Fruit fly (Drosophila melanogaster) whole organism, embryonic: ENCODE data around the gene Top3beta.

Experiments used
- Ada2b ChIP-seq: fragments of 200-800 bp; sonication (Bioruptor generic); IDR thresholded peaks from 2 replicates; pipeline ENCODE4 v1.3.6; 2022; ENCODE audit warnings: missing biosample characterization, missing genetic modification characterization
- Antp ChIP-seq: fragments of 200-800 bp; sonication (Bioruptor generic); optimal IDR thresholded peaks from 3 replicates; lab custom pipeline; 2016; ENCODE audit warnings: missing biosample characterization, missing genetic modification characterization
- BEAF-32 ChIP-seq: fragments of 200-800 bp; sonication (Bioruptor generic); optimal IDR thresholded peaks from 3 replicates; lab custom pipeline; 2017; ENCODE audit warnings: missing biosample characterization, missing genetic modification characterization, mild to moderate bottlenecking, moderate library complexity, missing genetic modification reagents
- CG11456 ChIP-seq: fragments of 200-800 bp; sonication (Bioruptor generic); IDR thresholded peaks from 3 replicates; pipeline ENCODE4 v1.3.6; 2022; ENCODE audit warnings: missing biosample characterization, missing genetic modification characterization
- CG11695 ChIP-seq: fragments of 200-800 bp; sonication (Bioruptor generic); IDR thresholded peaks from 3 replicates; pipeline ENCODE4 v1.3.6; 2022; ENCODE audit warnings: missing biosample characterization, missing genetic modification characterization
- CG12155 ChIP-seq: fragments of 200-800 bp; sonication (Bioruptor generic); optimal IDR thresholded peaks from 3 replicates; lab custom pipeline; 2016; ENCODE audit warnings: missing biosample characterization, missing genetic modification characterization
- CG12391 ChIP-seq: fragments of 200-800 bp; sonication (Bioruptor generic); optimal IDR thresholded peaks from 3 replicates; lab custom pipeline; 2018; ENCODE audit warnings: missing biosample characterization, mild to moderate bottlenecking, missing genetic modification characterization, moderate library complexity
- CG14710 ChIP-seq: fragments of 200-800 bp; sonication (Bioruptor generic); optimal IDR thresholded peaks from 3 replicates; lab custom pipeline; 2019; ENCODE audit warnings: missing biosample characterization, mild to moderate bottlenecking, missing genetic modification characterization, moderate library complexity
- CG17186 ChIP-seq: fragments of 200-800 bp; sonication (Bioruptor generic); optimal IDR thresholded peaks from 3 replicates; lab custom pipeline; 2017; ENCODE audit warnings: missing biosample characterization, missing genetic modification reagents, missing genetic modification characterization
- CG18262 ChIP-seq: fragments of 200-800 bp; optimal IDR thresholded peaks from 3 replicates; lab custom pipeline; 2019; ENCODE audit warnings: missing biosample characterization, mild to moderate bottlenecking, missing genetic modification characterization, moderate library complexity
- CG2116 ChIP-seq: fragments of 200-800 bp; sonication (Bioruptor generic); optimal IDR thresholded peaks from 3 replicates; lab custom pipeline; 2018; ENCODE audit warnings: missing biosample characterization, mild to moderate bottlenecking, missing genetic modification characterization
- CG31224 ChIP-seq: fragments of 200-800 bp; sonication (Bioruptor generic); IDR thresholded peaks from 2 replicates; pipeline ENCODE4 v1.3.6; 2022; ENCODE audit warnings: missing biosample characterization, missing genetic modification characterization
- CG34376 ChIP-seq: fragments of 200-800 bp; sonication (Bioruptor generic); optimal IDR thresholded peaks from 2 replicates; lab custom pipeline; 2018; ENCODE audit warnings: missing biosample characterization, mild to moderate bottlenecking, missing genetic modification characterization
- CG4820 ChIP-seq: fragments of 200-800 bp; sonication (Bioruptor generic); optimal IDR thresholded peaks from 3 replicates; lab custom pipeline; 2016; ENCODE audit warnings: missing biosample characterization, missing genetic modification characterization
- CG8281 ChIP-seq: fragments of 200-800 bp; sonication (Bioruptor generic); optimal IDR thresholded peaks from 2 replicates; lab custom pipeline; 2018; ENCODE audit warnings: missing biosample characterization, mild to moderate bottlenecking, missing genetic modification characterization, moderate library complexity
- CG9437 ChIP-seq: fragments of 200-800 bp; sonication (Bioruptor generic); optimal IDR thresholded peaks from 2 replicates; lab custom pipeline; 2018; ENCODE audit warnings: missing biosample characterization, mild to moderate bottlenecking, missing genetic modification characterization
- CG9797 ChIP-seq: fragments of 200-800 bp; sonication (Bioruptor generic); optimal IDR thresholded peaks from 3 replicates; lab custom pipeline; 2018; ENCODE audit warnings: missing biosample characterization, mild to moderate bottlenecking, missing genetic modification characterization
- CHES-1-like ChIP-seq: fragments of 200-800 bp; sonication (Bioruptor generic); optimal IDR thresholded peaks from 2 replicates; lab custom pipeline; 2016; ENCODE audit warnings: missing biosample characterization, missing genetic modification characterization
- Camta ChIP-seq: fragments of 200-800 bp; sonication (Bioruptor generic); optimal IDR thresholded peaks from 2 replicates; lab custom pipeline; 2016; ENCODE audit warnings: missing biosample characterization, missing genetic modification characterization
- Dip3 ChIP-seq: fragments of 200-800 bp; sonication (Bioruptor generic); optimal IDR thresholded peaks from 3 replicates; lab custom pipeline; 2016; ENCODE audit warnings: missing biosample characterization, missing genetic modification characterization
- Fer3 ChIP-seq: fragments of 200-800 bp; sonication (Bioruptor generic); optimal IDR thresholded peaks from 2 replicates; lab custom pipeline; 2018; ENCODE audit warnings: missing biosample characterization, mild to moderate bottlenecking, missing genetic modification characterization, moderate library complexity
- HLHmδ ChIP-seq: fragments of 200-800 bp; sonication (Bioruptor generic); optimal IDR thresholded peaks from 2 replicates; lab custom pipeline; 2018; ENCODE audit warnings: missing biosample characterization, mild to moderate bottlenecking, missing genetic modification characterization, moderate library complexity
- HmgZ ChIP-seq: fragments of 200-800 bp; sonication (Bioruptor generic); optimal IDR thresholded peaks from 2 replicates; lab custom pipeline; 2018; ENCODE audit warnings: missing biosample characterization, mild to moderate bottlenecking, missing genetic modification characterization
- Mad ChIP-seq: fragments of 200-800 bp; sonication (Bioruptor generic); optimal IDR thresholded peaks from 2 replicates; lab custom pipeline; 2016; ENCODE audit warnings: missing biosample characterization, missing genetic modification characterization
- Nf-YC ChIP-seq: fragments of 200-800 bp; optimal IDR thresholded peaks from 3 replicates; lab custom pipeline; 2019; ENCODE audit warnings: missing biosample characterization, mild to moderate bottlenecking, missing genetic modification characterization, moderate library complexity
- Ptx1 ChIP-seq: fragments of 200-800 bp; sonication (Bioruptor generic); IDR thresholded peaks from 2 replicates; pipeline ENCODE4 v1.3.6; 2022; ENCODE audit warnings: missing biosample characterization, missing genetic modification characterization
- Sry-β ChIP-seq: fragments of 200-800 bp; sonication (Bioruptor generic); optimal IDR thresholded peaks from 2 replicates; lab custom pipeline; 2018; ENCODE audit warnings: missing biosample characterization, mild to moderate bottlenecking, missing genetic modification characterization, moderate library complexity
- ara ChIP-seq: fragments of 200-800 bp; sonication (Bioruptor generic); IDR thresholded peaks from 2 replicates; pipeline ENCODE4 v1.3.6; 2022; ENCODE audit warnings: missing biosample characterization, missing genetic modification characterization
- ash1 ChIP-seq: fragments of 200-800 bp; sonication (Bioruptor generic); optimal IDR thresholded peaks from 2 replicates; lab custom pipeline; 2018; ENCODE audit warnings: missing biosample characterization, mild to moderate bottlenecking, missing genetic modification characterization
- bcd ChIP-seq: fragments of 200-800 bp; sonication (Bioruptor generic); optimal IDR thresholded peaks from 2 replicates; lab custom pipeline; 2017; ENCODE audit warnings: missing biosample characterization, mild to moderate bottlenecking, missing genetic modification characterization
- chinmo ChIP-seq: fragments of 200-800 bp; sonication (Bioruptor generic); IDR thresholded peaks from 4 replicates; pipeline ENCODE4 v1.3.6; 2022; ENCODE audit warnings: missing biosample characterization, missing genetic modification characterization; ENCODE audit not compliant: partially characterized antibody
- dmrt11E ChIP-seq: fragments of 200-800 bp; sonication (Bioruptor generic); optimal IDR thresholded peaks from 3 replicates; lab custom pipeline; 2018; ENCODE audit warnings: missing biosample characterization, mild to moderate bottlenecking, missing genetic modification characterization, moderate library complexity
- dmrt99B ChIP-seq: fragments of 200-800 bp; sonication (Bioruptor generic); optimal IDR thresholded peaks from 2 replicates; lab custom pipeline; 2018; ENCODE audit warnings: missing biosample characterization, mild to moderate bottlenecking, missing genetic modification characterization, moderate library complexity
- ewg ChIP-seq: fragments of 200-800 bp; sonication (Bioruptor generic); optimal IDR thresholded peaks from 3 replicates; lab custom pipeline; 2017; ENCODE audit warnings: mild to moderate bottlenecking, missing biosample characterization, missing genetic modification reagents, missing genetic modification characterization
- eyg ChIP-seq: fragments of 200-800 bp; sonication (Bioruptor generic); optimal IDR thresholded peaks from 3 replicates; lab custom pipeline; 2016; ENCODE audit warnings: missing biosample characterization, missing genetic modification characterization
- fd3F ChIP-seq: fragments of 200-800 bp; sonication (Bioruptor generic); optimal IDR thresholded peaks from 2 replicates; lab custom pipeline; 2018; ENCODE audit warnings: missing biosample characterization, mild to moderate bottlenecking, missing genetic modification characterization, moderate library complexity
- gcm ChIP-seq: fragments of 200-800 bp; sonication (Bioruptor generic); optimal IDR thresholded peaks from 2 replicates; lab custom pipeline; 2019; ENCODE audit warnings: missing biosample characterization, mild to moderate bottlenecking, missing genetic modification characterization, moderate library complexity
- hb ChIP-seq: fragments of 200-800 bp; sonication (Bioruptor generic); IDR thresholded peaks from 3 replicates; pipeline ENCODE4 v1.3.6; 2022; ENCODE audit warnings: missing biosample characterization, missing genetic modification characterization; ENCODE audit not compliant: partially characterized antibody
- insv ChIP-seq, 2 experiments: fragments of 200-800 bp; sonication (Bioruptor generic); optimal IDR thresholded peaks; 3 replicates each; lab custom pipeline; 2016 to 2018; ENCODE audit warnings: missing biosample characterization in 2 of 2, missing genetic modification characterization in 2 of 2
- jigr1 ChIP-seq: fragments of 200-800 bp; sonication (Bioruptor generic); IDR thresholded peaks from 3 replicates; pipeline ENCODE4 v1.3.6; 2022; ENCODE audit warnings: missing biosample characterization, missing genetic modification characterization
- jing ChIP-seq: fragments of 200-800 bp; sonication (Bioruptor generic); optimal IDR thresholded peaks from 2 replicates; lab custom pipeline; 2018; ENCODE audit warnings: missing biosample characterization, mild to moderate bottlenecking, missing genetic modification characterization
- jumu ChIP-seq: fragments of 200-800 bp; sonication (Bioruptor generic); optimal IDR thresholded peaks from 3 replicates; lab custom pipeline; 2016; ENCODE audit warnings: missing biosample characterization, missing genetic modification characterization
- kni ChIP-seq: fragments of 200-800 bp; sonication (Bioruptor generic); optimal IDR thresholded peaks from 3 replicates; lab custom pipeline; 2017; ENCODE audit warnings: mild to moderate bottlenecking, missing biosample characterization, missing genetic modification reagents, missing genetic modification characterization
- knrl ChIP-seq: fragments of 200-800 bp; sonication (Bioruptor generic); IDR thresholded peaks from 3 replicates; pipeline ENCODE4 v1.3.6; 2022; ENCODE audit warnings: missing biosample characterization, missing genetic modification characterization; ENCODE audit not compliant: partially characterized antibody
- nerfin-2 ChIP-seq: fragments of 200-800 bp; sonication (Bioruptor generic); IDR thresholded peaks from 2 replicates; pipeline ENCODE4 v1.3.6; 2022; ENCODE audit warnings: missing biosample characterization, missing genetic modification characterization; ENCODE audit not compliant: partially characterized antibody
- pb ChIP-seq: fragments of 200-800 bp; sonication (Bioruptor generic); optimal IDR thresholded peaks from 3 replicates; lab custom pipeline; 2016; ENCODE audit warnings: missing biosample characterization, missing genetic modification characterization
- row ChIP-seq: fragments of 200-800 bp; sonication (Bioruptor generic); IDR thresholded peaks from 3 replicates; pipeline ENCODE4 v1.3.6; 2022; ENCODE audit warnings: missing biosample characterization, missing genetic modification characterization
- sens ChIP-seq: fragments of 200-800 bp; sonication (Bioruptor generic); peaks from one replicate; lab custom pipeline; 2016; ENCODE audit warnings: missing biosample characterization, missing genetic modification characterization
- slbo ChIP-seq: fragments of 200-800 bp; sonication (Bioruptor generic); IDR thresholded peaks from 2 replicates; pipeline ENCODE4 v1.3.6; 2022; ENCODE audit warnings: missing biosample characterization, missing genetic modification characterization
- sug ChIP-seq: fragments of 200-800 bp; optimal IDR thresholded peaks from 2 replicates; lab custom pipeline; 2019; ENCODE audit warnings: missing biosample characterization, mild to moderate bottlenecking, missing genetic modification characterization, moderate library complexity

Top3beta gene

DNA sequence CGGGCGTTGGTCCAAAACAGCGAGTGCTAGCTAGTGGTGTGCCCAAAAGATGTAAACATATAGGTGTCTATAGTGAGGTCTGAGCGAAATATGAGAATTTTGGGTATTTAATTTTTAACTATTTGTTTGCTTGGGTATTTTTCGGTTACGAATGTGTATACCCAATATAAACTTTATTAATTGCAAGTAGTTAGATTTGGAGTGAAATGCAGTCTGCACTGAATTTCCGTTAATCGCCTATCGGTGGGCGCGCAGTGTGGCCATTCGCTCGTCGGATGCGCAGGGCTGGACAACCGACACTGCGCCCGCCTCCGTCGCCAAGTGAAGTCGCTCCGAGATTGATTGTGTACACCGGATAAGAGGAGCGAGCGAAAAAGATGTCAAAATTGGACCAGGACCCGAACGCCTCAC, 7.3 kb upstream of the Top3beta start, which contains the start of the genes CG15891 and CG3815 (continued):
- TF ChIP-seq ash1, result no peak
- peak; percentile 61 for TF ChIP-seq bcd
- TF ChIP-seq CG31224 (GFP tag; lab: Robert Waterston, UW), result peak; percentile 13; the same call in 1 of the 2 replicates
- TF ChIP-seq Camta (GFP tag; lab: Kevin White, UChicago), result peak; percentile 33
- peak; percentile 10 for TF ChIP-seq CG4820 (GFP tag; lab: Kevin White, UChicago)
- TF ChIP-seq Dip3 (GFP tag; lab: Kevin White, UChicago), result peak; percentile 48
- peak; percentile 13 for TF ChIP-seq eyg (GFP tag; lab: Kevin White, UChicago)
- TF ChIP-seq Ada2b (GFP tag; lab: Robert Waterston, UW), result peak; percentile 25; the same call in 1 of the 2 replicates
- TF ChIP-seq HLHmδ (GFP tag; lab: Kevin White, UChicago), result no peak
- TF ChIP-seq kni (GFP tag; lab: Kevin White, UChicago), result no peak
- peak; percentile 95 for TF ChIP-seq CG17186
- TF ChIP-seq dmrt99B, result no peak
- TF ChIP-seq Nf-YC (tag; lab: Kevin White, UChicago), result peak; percentile 67
- TF ChIP-seq nerfin-2 (GFP tag; lab: Robert Waterston, UW), result peak; percentile 54
- no peak for TF ChIP-seq jing
- peak; percentile 51 for TF ChIP-seq CHES-1-like (GFP tag; lab: Kevin White, UChicago)
- TF ChIP-seq CG11695 (GFP tag; lab: Robert Waterston, UW), result no peak
- peak; percentile 84 for TF ChIP-seq HmgZ (tag; lab: Kevin White, UChicago)
- TF ChIP-seq CG11456, result peak; percentile 39; the same call in 1 of the 3 replicates
- peak; percentile 12 for TF ChIP-seq Mad
- TF ChIP-seq CG12155 (GFP tag; lab: Kevin White, UChicago), result peak; percentile 81
- TF ChIP-seq Fer3 (tag; lab: Kevin White, UChicago), result peak; percentile 48
- peak; percentile 67 for TF ChIP-seq CG12391 (tag; lab: Kevin White, UChicago)
- peak; percentile 25 for TF ChIP-seq fd3F (GFP tag; lab: Kevin White, UChicago)
- no peak for TF ChIP-seq hb (GFP tag; lab: Robert Waterston, UW)
- TF ChIP-seq ewg (GFP tag; lab: Kevin White, UChicago), result peak; percentile 93
- peak; percentile 9 for TF ChIP-seq pb (GFP tag; lab: Kevin White, UChicago)
- TF ChIP-seq Antp (GFP tag; lab: Kevin White, UChicago), result peak; percentile 22
- TF ChIP-seq chinmo (GFP tag; lab: Robert Waterston, UW), result 0 out of 4 replicates have a peak, but pooled peaks have one; percentile 34
- peak; percentile 76 for TF ChIP-seq sug (tag; lab: Kevin White, UChicago)
- peak; percentile 80 for TF ChIP-seq CG9797 (GFP tag; lab: Kevin White, UChicago)
- peak; percentile 34 for TF ChIP-seq dmrt11E (tag; lab: Kevin White, UChicago)
- peak; percentile 69 for TF ChIP-seq slbo (GFP tag; lab: Robert Waterston, UW)
- no peak for TF ChIP-seq CG8281 (tag; lab: Kevin White, UChicago)
- TF ChIP-seq ara (GFP tag; lab: Robert Waterston, UW), result 0 out of 2 replicates have a peak, but pooled peaks have one; percentile 7
- peak; percentile 81 for TF ChIP-seq sens (GFP tag; lab: Kevin White, UChicago)
- peak; percentile 93 for TF ChIP-seq row
- TF ChIP-seq CG18262, result peak; percentile 48
- peak; percentile 80 for TF ChIP-seq CG9437 (GFP tag; lab: Kevin White, UChicago)
- peak; percentile 66 for TF ChIP-seq CG14710 (tag; lab: Kevin White, UChicago)
- peak; percentile 72 for TF ChIP-seq Ptx1 (GFP tag; lab: Robert Waterston, UW)
- TF ChIP-seq Sry-β (GFP tag; lab: Kevin White, UChicago), result peak; percentile 97
- TF ChIP-seq jigr1, result 0 out of 3 replicates have a peak, but pooled peaks have one; percentile 32
- peak in 1 of 2 experiments; percentile 61 for TF ChIP-seq insv (GFP tag; optimal IDR thresholded peaks at IDR 0.05; lab: Kevin White, UChicago)
- peak; percentile 59; the same call in 2 of the 3 replicates for TF ChIP-seq knrl (GFP tag; lab: Robert Waterston, UW)
- TF ChIP-seq gcm (GFP tag; lab: Kevin White, UChicago), result peak; percentile 3
- TF ChIP-seq BEAF-32 (GFP tag; lab: Kevin White, UChicago), result peak; percentile 70
- peak; percentile 40 for TF ChIP-seq jumu (GFP tag; lab: Kevin White, UChicago)
- TF ChIP-seq CG2116 (GFP tag; lab: Kevin White, UChicago), result peak; percentile 64
- TF ChIP-seq CG34376 (GFP tag; lab: Kevin White, UChicago), result peak; percentile 67
